Fruit fly (Drosophila melanogaster) whole organism, adult: ENCODE measurements around the gene puf.

Experiments used
- CG11617 ChIP-seq: fragments of 200-800 bp; sonication (Bioruptor generic); optimal IDR thresholded peaks from 2 replicates; lab custom pipeline; 2017; ENCODE audit warnings: mild to moderate bottlenecking, missing biosample characterization, missing genetic modification reagents, missing genetic modification characterization
- CG12768 ChIP-seq: fragments of 200-800 bp; sonication (Bioruptor generic); optimal IDR thresholded peaks from 2 replicates; lab custom pipeline; 2017; ENCODE audit warnings: missing biosample characterization, missing genetic modification characterization, mild to moderate bottlenecking, moderate library complexity, missing genetic modification reagents
- CG14711 ChIP-seq: fragments of 200-800 bp; sonication (Bioruptor generic); optimal IDR thresholded peaks from 2 replicates; lab custom pipeline; 2018; ENCODE audit warnings: missing biosample characterization, mild to moderate bottlenecking, missing genetic modification characterization, moderate library complexity
- CG5204 ChIP-seq: fragments of 200-800 bp; sonication (Bioruptor generic); optimal IDR thresholded peaks from 2 replicates; lab custom pipeline; 2016; ENCODE audit warnings: missing biosample characterization, missing genetic modification characterization
- CG7045 ChIP-seq: fragments of 200-800 bp; sonication (Bioruptor generic); optimal IDR thresholded peaks from 2 replicates; lab custom pipeline; 2017; ENCODE audit warnings: missing biosample characterization, mild to moderate bottlenecking, missing genetic modification characterization
- Clk ChIP-seq: fragments of 200-800 bp; sonication (Bioruptor generic); optimal IDR thresholded peaks from 2 replicates; lab custom pipeline; 2017; ENCODE audit warnings: missing biosample characterization, missing genetic modification characterization
- Crg-1 ChIP-seq: fragments of 200-800 bp; sonication (Bioruptor generic); optimal IDR thresholded peaks from 2 replicates; lab custom pipeline; 2016; ENCODE audit warnings: missing biosample characterization, missing genetic modification characterization
- Hr96 ChIP-seq: fragments of 200-800 bp; sonication (Bioruptor generic); optimal IDR thresholded peaks from 2 replicates; lab custom pipeline; 2016; ENCODE audit warnings: missing biosample characterization, missing genetic modification characterization
- cnc ChIP-seq, 2 experiments: fragments of >200 bp; optimal IDR thresholded peaks; 2 replicates each; lab custom pipeline; 2017
- kay ChIP-seq: fragments of 200-800 bp; sonication (Bioruptor generic); peaks from one replicate; lab custom pipeline; 2016; ENCODE audit warnings: missing biosample characterization, missing genetic modification characterization, borderline replicate concordance
- ovo ChIP-seq: fragments of 200-800 bp; sonication (Bioruptor generic); optimal IDR thresholded peaks from 2 replicates; lab custom pipeline; 2016; ENCODE audit warnings: missing biosample characterization, missing genetic modification characterization
- pad ChIP-seq: fragments of 200-800 bp; sonication (Bioruptor generic); optimal IDR thresholded peaks from 3 replicates; lab custom pipeline; 2017; ENCODE audit warnings: missing biosample characterization, missing genetic modification characterization, mild to moderate bottlenecking, moderate library complexity, missing genetic modification reagents
- tj ChIP-seq: fragments of 200-800 bp; sonication (Bioruptor generic); optimal IDR thresholded peaks from 3 replicates; lab custom pipeline; 2017; ENCODE audit warnings: missing biosample characterization, mild to moderate bottlenecking, missing genetic modification characterization, moderate library complexity
- toe ChIP-seq: fragments of 200-800 bp; sonication (Bioruptor generic); optimal IDR thresholded peaks from 2 replicates; lab custom pipeline; 2016; ENCODE audit warnings: missing biosample characterization, missing genetic modification characterization

DNA sequence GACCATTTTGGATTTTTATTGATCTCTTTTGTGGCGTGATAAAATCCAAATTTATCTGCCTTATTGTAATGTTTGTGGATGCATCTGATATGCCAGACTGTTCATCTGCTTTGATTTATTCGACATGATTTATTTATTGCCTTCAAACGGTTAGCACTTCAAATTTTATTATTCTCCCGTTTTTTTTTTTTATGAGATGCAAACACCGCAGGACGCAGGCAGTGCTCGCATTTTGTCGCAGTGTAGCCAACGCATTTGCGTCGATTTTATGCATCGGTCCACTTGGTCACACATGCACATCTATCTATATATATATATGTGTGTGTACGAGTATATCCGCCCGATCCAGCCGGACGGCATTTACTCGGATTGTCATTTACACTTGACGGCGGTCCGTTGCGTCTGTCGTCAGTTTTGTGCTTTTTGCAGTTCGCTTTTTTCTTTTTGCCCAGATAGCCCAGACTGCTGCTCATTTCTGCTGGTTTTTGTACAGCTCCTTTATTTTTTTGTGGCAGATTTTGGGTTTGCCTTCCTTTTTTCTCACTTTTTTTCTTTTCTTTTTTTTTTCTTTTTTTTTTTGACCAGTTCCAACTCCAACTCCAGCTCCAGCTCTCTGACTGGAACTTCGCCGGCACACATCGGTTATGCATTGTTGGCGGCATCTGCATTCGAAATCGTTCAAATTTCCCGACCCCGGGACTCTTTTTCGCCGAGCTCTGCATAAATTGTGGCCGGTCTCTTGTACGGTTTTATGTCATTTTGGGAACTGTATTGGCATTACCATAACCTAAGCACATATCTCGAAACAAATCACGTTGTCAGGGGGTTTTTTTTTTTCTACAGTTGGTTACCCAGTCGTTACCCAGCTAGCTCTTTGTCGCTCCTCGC lies 35.8 kb downstream of the puf start:
- TF ChIP-seq CG5204 (no peak), kay (GFP tag; lab: Kevin White, UChicago) (no peak), CG7045 (GFP tag; lab: Kevin White, UChicago) (no peak), CG11617 (GFP tag; lab: Kevin White, UChicago) (no peak), CG14711 (tag; lab: Kevin White, UChicago) (no peak), CG12768 (GFP tag; lab: Kevin White, UChicago) (no peak), cnc (optimal IDR thresholded peaks at IDR 0.05; lab: Kevin White, UChicago) (no peak), Clk (GFP tag; lab: Kevin White, UChicago) (no peak), Crg-1 (GFP tag; lab: Kevin White, UChicago) (no peak), Hr96 (GFP tag; lab: Kevin White, UChicago) (no peak), toe (GFP tag; lab: Kevin White, UChicago) (no peak), pad (GFP tag; lab: Kevin White, UChicago) (no peak), tj (GFP tag; lab: Kevin White, UChicago) (peak; percentile 95), ovo (GFP tag; lab: Kevin White, UChicago) (no peak)
